Worm (Caenorhabditis elegans): Measurements from ENCODE around the gene msp-64.

The msp-64 gene

DNA sequence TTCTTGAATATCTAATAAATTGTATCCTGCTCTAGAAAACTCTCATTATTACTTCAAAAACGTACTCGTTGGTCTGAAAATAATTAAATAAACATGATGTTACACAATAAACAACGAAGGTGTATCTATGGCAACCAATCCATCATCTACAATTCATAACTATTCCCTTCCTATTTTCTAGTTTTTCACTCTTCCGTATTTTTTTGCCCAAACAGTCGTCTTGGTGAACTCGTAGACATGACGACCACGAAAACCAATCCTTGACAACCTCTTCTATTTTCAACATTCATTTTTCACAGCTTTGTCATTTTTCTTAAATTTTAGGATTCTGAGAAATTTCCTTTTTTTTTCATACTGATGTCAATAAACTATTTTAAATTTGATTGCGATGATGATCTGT, 21.3 kb downstream of the msp-64 start, which contains the start of gene K05F1.13:
K05F1.13 (plus strand) TSS at position 301 of the 400 bp plus-strand sequence.
- TF ChIP-seq nfya-1 (tag; optimal IDR thresholded peaks at IDR 0.05; ENCODE audit: insufficient read depth) (no peak), nhr-76 (tag; optimal IDR thresholded peaks at IDR 0.05) (no peak), mdl-1 (tag; optimal IDR thresholded peaks at IDR 0.05) (no peak), fkh-2 (tag; optimal IDR thresholded peaks at IDR 0.05) (no peak), ZK546.5 (tag; optimal IDR thresholded peaks at IDR 0.05) (no peak), elt-1 (tag; optimal IDR thresholded peaks at IDR 0.05) (no peak), sea-2 (GFP tag; optimal IDR thresholded peaks at IDR 0.05) (no peak), ceh-28 (tag; optimal IDR thresholded peaks at IDR 0.05) (no peak), nhr-237 (tag; optimal IDR thresholded peaks at IDR 0.05) (no peak), hmg-11 (tag; optimal IDR thresholded peaks at IDR 0.05) (no peak), pqm-1 (tag; optimal IDR thresholded peaks at IDR 0.05) (no peak)

- TF ChIP-seq hmg-11 (tag; optimal IDR thresholded peaks at IDR 0.05) = no peak
- TF ChIP-seq aly-2 (tag; optimal IDR thresholded peaks at IDR 0.05) = no peak
- TF ChIP-seq unc-62 (GFP tag; optimal IDR thresholded peaks at IDR 0.05) = no peak
- TF ChIP-seq skn-1 (tag; optimal IDR thresholded peaks at IDR 0.05) = no peak
- no peak for TF ChIP-seq lsy-12 (tag; optimal IDR thresholded peaks at IDR 0.05)
- TF ChIP-seq unc-39 (tag; optimal IDR thresholded peaks at IDR 0.05) = no peak
- TF ChIP-seq elt-1 (tag; optimal IDR thresholded peaks at IDR 0.05) = no peak
- TF ChIP-seq nfya-1 (tag; optimal IDR thresholded peaks at IDR 0.05; ENCODE audit: insufficient read depth) = no peak
- TF ChIP-seq nhr-23 (tag; optimal IDR thresholded peaks at IDR 0.05) = no peak
- TF ChIP-seq pqm-1 (tag; optimal IDR thresholded peaks at IDR 0.05) = no peak
- no peak for TF ChIP-seq sea-2 (GFP tag; optimal IDR thresholded peaks at IDR 0.05)
- no peak for TF ChIP-seq nhr-43 (tag; optimal IDR thresholded peaks at IDR 0.05; ENCODE audit: poor library complexity, severe bottlenecking)
- TF ChIP-seq ceh-28 (tag; optimal IDR thresholded peaks at IDR 0.05) = no peak
- TF ChIP-seq ztf-4 (tag; optimal IDR thresholded peaks at IDR 0.05) = no peak
Observed at ce11 chrII:5785504-5785903, 24.6 kb downstream of the msp-64 start.

ce11 chrII:5781935-5782921, 27.9 kb downstream of the msp-64 start, which contains the start of gene K05F1.6:
K05F1.6 (plus strand) TSS chrII:5782520.
- TF ChIP-seq nhr-12 (tag; optimal IDR thresholded peaks at IDR 0.05) (no peak), nhr-25 (tag; optimal IDR thresholded peaks at IDR 0.05) (no peak), lin-15B (tag; optimal IDR thresholded peaks at IDR 0.05) (no peak), skn-1 (tag; optimal IDR thresholded peaks at IDR 0.05) (peak; percentile 43), ceh-28 (tag; optimal IDR thresholded peaks at IDR 0.05) (peak; percentile 26), elt-3 (tag; optimal IDR thresholded peaks at IDR 0.05) (no peak), tbx-2 (tag; optimal IDR thresholded peaks at IDR 0.05) (peak; percentile 61), unc-62 (GFP tag; optimal IDR thresholded peaks at IDR 0.05) (no peak), ztf-11 (tag; optimal IDR thresholded peaks at IDR 0.05) (no peak), R02D3.7 (tag; optimal IDR thresholded peaks at IDR 0.05) (no peak), pqm-1 (tag; optimal IDR thresholded peaks at IDR 0.05) (no peak), nhr-23 (tag; optimal IDR thresholded peaks at IDR 0.05) (no peak), nhr-28 (tag; optimal IDR thresholded peaks at IDR 0.05) (no peak), daf-12 (tag; optimal IDR thresholded peaks at IDR 0.05) (no peak), unc-39 (tag; optimal IDR thresholded peaks at IDR 0.05) (no peak), nhr-77 (tag; optimal IDR thresholded peaks at IDR 0.05) (peak; percentile 40), lsy-12 (tag; optimal IDR thresholded peaks at IDR 0.05) (peak; percentile 47), mdl-1 (tag; optimal IDR thresholded peaks at IDR 0.05) (peak; percentile 3), eor-1 (tag; optimal IDR thresholded peaks at IDR 0.05) (no peak), lin-39 (tag; optimal IDR thresholded peaks at IDR 0.05) (peak; percentile 81), nhr-11 (tag; optimal IDR thresholded peaks at IDR 0.05) (no peak), ZK546.5 (tag; optimal IDR thresholded peaks at IDR 0.05) (no peak), sea-2 (GFP tag; optimal IDR thresholded peaks at IDR 0.05) (no peak), nhr-76 (tag; optimal IDR thresholded peaks at IDR 0.05) (no peak), nhr-43 (tag; optimal IDR thresholded peaks at IDR 0.05; ENCODE audit: poor library complexity, severe bottlenecking) (peak; percentile 24), zag-1 (tag; optimal IDR thresholded peaks at IDR 0.05) (no peak), nhr-67 (tag; optimal IDR thresholded peaks at IDR 0.05) (no peak), mml-1 (tag; optimal IDR thresholded peaks at IDR 0.05) (no peak), fkh-10 (GFP tag; optimal IDR thresholded peaks at IDR 0.05) (no peak), ceh-9 (tag; optimal IDR thresholded peaks at IDR 0.05) (no peak), fos-1 (tag; optimal IDR thresholded peaks at IDR 0.05) (no peak), ceh-16 (tag; optimal IDR thresholded peaks at IDR 0.05) (no peak), ceh-82 (tag; optimal IDR thresholded peaks at IDR 0.05) (peak; percentile 25), fkh-2 (tag; optimal IDR thresholded peaks at IDR 0.05) (no peak), hmg-11 (tag; optimal IDR thresholded peaks at IDR 0.05) (peak; percentile 37), ztf-4 (tag; optimal IDR thresholded peaks at IDR 0.05) (no peak), snpc-4 (tag; optimal IDR thresholded peaks at IDR 0.05) (peak; percentile 15), egl-5 (tag; optimal IDR thresholded peaks at IDR 0.05) (no peak), elt-1 (tag; optimal IDR thresholded peaks at IDR 0.05) (no peak), jun-1 (tag; optimal IDR thresholded peaks at IDR 0.05) (no peak), nfya-1 (tag; optimal IDR thresholded peaks at IDR 0.05; ENCODE audit: insufficient read depth) (peak; percentile 47), nhr-237 (tag; optimal IDR thresholded peaks at IDR 0.05) (no peak), ama-1 (optimal IDR thresholded peaks at IDR 0.05) (no peak)

All from whole organism, L3 larva.